Worm (Caenorhabditis elegans) whole organism, L1 larva: ENCODE results near the gene epic-2.

Experiments used
- C04F5.9 ChIP-seq: sonication (generic microtip); optimal IDR thresholded peaks from 2 replicates; lab custom pipeline; 2016; ENCODE audit warnings: missing genetic modification characterization, missing compliant biosample characterization
- C16A3.4 ChIP-seq: fragments of 150-350 bp; optimal IDR thresholded peaks from 2 replicates; lab custom pipeline; 2014; ENCODE audit warnings: missing biosample characterization, missing genetic modification characterization
- C34B4.2 ChIP-seq: sonication (generic microtip); optimal IDR thresholded peaks from 2 replicates; lab custom pipeline; 2017; ENCODE audit warnings: mild to moderate bottlenecking, missing genetic modification characterization, missing compliant biosample characterization
- F16B12.6 ChIP-seq: fragments of 150-350 bp; optimal IDR thresholded peaks from 2 replicates; lab custom pipeline; 2014; ENCODE audit warnings: missing biosample characterization, missing genetic modification characterization
- Y116A8C.19 ChIP-seq: sonication (generic microtip); optimal IDR thresholded peaks from 2 replicates; lab custom pipeline; 2016; ENCODE audit warnings: missing compliant biosample characterization, missing genetic modification characterization, borderline replicate concordance
- alr-1 ChIP-seq: fragments of 200-800 bp; sonication (Bioruptor generic); optimal IDR thresholded peaks from 2 replicates; lab custom pipeline; 2018; ENCODE audit warnings: borderline replicate concordance, mild to moderate bottlenecking, missing genetic modification characterization, missing compliant biosample characterization
- aly-2 ChIP-seq: fragments of 150-350 bp; optimal IDR thresholded peaks from 2 replicates; lab custom pipeline; 2014; ENCODE audit warnings: missing biosample characterization, missing genetic modification characterization
- ama-1 ChIP-seq: fragments of 150-350 bp; optimal IDR thresholded peaks from 2 replicates; lab custom pipeline; 2014
- blmp-1 ChIP-seq: fragments of 150-350 bp; optimal IDR thresholded peaks from 2 replicates; lab custom pipeline; 2014; ENCODE audit warnings: missing biosample characterization, missing genetic modification characterization
- ceh-63 ChIP-seq: fragments of 200-800 bp; sonication (Bioruptor generic); optimal IDR thresholded peaks from 2 replicates; lab custom pipeline; 2018; ENCODE audit warnings: mild to moderate bottlenecking, missing genetic modification characterization, missing compliant biosample characterization
- ceh-82 ChIP-seq, 3 experiments: fragments of 150-350 bp in 1 of 3; sonication (generic microtip) in 2 of 3; optimal IDR thresholded peaks; 2 replicates each; lab custom pipeline; 2014 to 2017; ENCODE audit warnings: missing biosample characterization in 3 of 3, missing genetic modification characterization in 3 of 3
- ceh-90 ChIP-seq: sonication (generic microtip); optimal IDR thresholded peaks from 2 replicates; lab custom pipeline; 2016; ENCODE audit warnings: missing genetic modification characterization, missing compliant biosample characterization
- dpl-1 ChIP-seq, 3 experiments: fragments of 150-350 bp in 2 of 3; sonication (generic microtip) in 1 of 3; optimal IDR thresholded peaks; 2 replicates each; lab custom pipeline; 2014 to 2017; ENCODE audit warnings: missing biosample characterization in 3 of 3, missing genetic modification characterization in 3 of 3, missing genetic modification reagents in 3 of 3
- efl-1 ChIP-seq, 4 experiments: fragments of 150-350 bp; optimal IDR thresholded peaks in 3 of 4; peaks in 1 of 4; 1 replicate in 1 of 4; 2 replicates in 3 of 4; lab custom pipeline; 2014; ENCODE audit warnings: missing biosample characterization in 2 of 4, missing genetic modification characterization in 2 of 4, missing genetic modification reagents in 2 of 4
- egl-27 ChIP-seq, 2 experiments: fragments of 150-350 bp in 1 of 2; sonication (generic microtip); optimal IDR thresholded peaks; 3 replicates each; lab custom pipeline; 2017 to 2018; ENCODE audit warnings: missing biosample characterization in 2 of 2, missing genetic modification characterization in 2 of 2, missing genetic modification reagents in 2 of 2
- elt-2 ChIP-seq: sonication (generic microtip); optimal IDR thresholded peaks from 2 replicates; lab custom pipeline; 2016; ENCODE audit warnings: missing genetic modification characterization, mild to moderate bottlenecking, inconsistent platforms, missing compliant biosample characterization, missing genetic modification reagents
- elt-3 ChIP-seq, 6 experiments: fragments of 150-350 bp in 1 of 6; sonication (generic microtip); optimal IDR thresholded peaks; 2 replicates each; lab custom pipeline; 2017 to 2018; ENCODE audit warnings: missing biosample characterization in 6 of 6, missing genetic modification characterization in 6 of 6, inconsistent platforms in 1 of 6
- ets-5 ChIP-seq: fragments of 200-800 bp; sonication (Bioruptor generic); IDR thresholded peaks from 2 replicates; pipeline ENCODE4 v1.3.6; 2022; ENCODE audit warnings: missing genetic modification characterization, missing compliant biosample characterization
- grh-1 ChIP-seq: fragments of 200-800 bp; sonication (Bioruptor generic); IDR thresholded peaks from 2 replicates; pipeline ENCODE4 v1.3.6; 2022; ENCODE audit warnings: missing genetic modification reagents, missing genetic modification characterization, missing compliant biosample characterization
- hlh-4 ChIP-seq: sonication (generic microtip); optimal IDR thresholded peaks from 2 replicates; lab custom pipeline; 2016; ENCODE audit warnings: mild to moderate bottlenecking, missing genetic modification characterization, missing compliant biosample characterization
- hpl-2 ChIP-seq: fragments of 150-350 bp; optimal IDR thresholded peaks from 2 replicates; lab custom pipeline; 2014; ENCODE audit warnings: missing biosample characterization, missing genetic modification reagents, missing genetic modification characterization
- irx-1 ChIP-seq: sonication (generic microtip); optimal IDR thresholded peaks from 2 replicates; lab custom pipeline; 2016; ENCODE audit warnings: missing genetic modification characterization, missing compliant biosample characterization
- jun-1 ChIP-seq: fragments of 150-350 bp; optimal IDR thresholded peaks from 2 replicates; lab custom pipeline; 2014; ENCODE audit warnings: missing biosample characterization, missing genetic modification reagents, missing genetic modification characterization
- lin-13 ChIP-seq: fragments of 150-350 bp; optimal IDR thresholded peaks from 2 replicates; lab custom pipeline; 2014; ENCODE audit warnings: missing biosample characterization, missing genetic modification reagents, missing genetic modification characterization
- lin-15B ChIP-seq: fragments of 150-350 bp; sonication (generic microtip); optimal IDR thresholded peaks from 3 replicates; lab custom pipeline; 2014; ENCODE audit warnings: missing biosample characterization, missing genetic modification characterization
- lin-39 ChIP-seq: fragments of 150-350 bp; optimal IDR thresholded peaks from 2 replicates; lab custom pipeline; 2014; ENCODE audit warnings: missing biosample characterization, missing genetic modification reagents, missing genetic modification characterization
- mab-9 ChIP-seq: fragments of 200-800 bp; sonication (Bioruptor generic); IDR thresholded peaks from 2 replicates; pipeline ENCODE4 v1.3.6; 2022; ENCODE audit warnings: missing genetic modification reagents, missing genetic modification characterization, missing compliant biosample characterization
- mdl-1 ChIP-seq, 2 experiments: fragments of 150-350 bp; optimal IDR thresholded peaks; 2 replicates each; lab custom pipeline; 2014 to 2017; ENCODE audit warnings: missing biosample characterization in 2 of 2, missing genetic modification characterization in 2 of 2, inconsistent platforms in 1 of 2
- nhr-11 ChIP-seq: fragments of 150-350 bp; optimal IDR thresholded peaks from 2 replicates; lab custom pipeline; 2014; ENCODE audit warnings: missing biosample characterization, missing genetic modification characterization
- nhr-12 ChIP-seq: sonication (generic microtip); optimal IDR thresholded peaks from 2 replicates; lab custom pipeline; 2017; ENCODE audit warnings: missing biosample characterization, missing genetic modification characterization
- nhr-19 ChIP-seq: fragments of 200-800 bp; sonication (Bioruptor generic); conservative IDR thresholded peaks from 2 replicates; pipeline ENCODE4 v1.3.6; 2022; ENCODE audit warnings: missing genetic modification characterization, missing compliant biosample characterization
- nhr-20 ChIP-seq: sonication (generic microtip); optimal IDR thresholded peaks from 2 replicates; lab custom pipeline; 2016; ENCODE audit warnings: mild to moderate bottlenecking, missing genetic modification characterization, missing compliant biosample characterization
- nhr-237 ChIP-seq: fragments of 150-350 bp; optimal IDR thresholded peaks from 2 replicates; lab custom pipeline; 2014; ENCODE audit warnings: missing biosample characterization, missing genetic modification characterization
- nhr-28 ChIP-seq: fragments of 150-350 bp; optimal IDR thresholded peaks from 2 replicates; lab custom pipeline; 2014; ENCODE audit warnings: missing biosample characterization, missing genetic modification characterization
- nhr-71 ChIP-seq: sonication (generic microtip); optimal IDR thresholded peaks from 2 replicates; lab custom pipeline; 2016; ENCODE audit warnings: mild to moderate bottlenecking, missing genetic modification characterization, moderate library complexity, missing compliant biosample characterization
- nhr-84 ChIP-seq: sonication (generic microtip); optimal IDR thresholded peaks from 2 replicates; lab custom pipeline; 2017; ENCODE audit warnings: missing biosample characterization, missing genetic modification characterization
- nhr-85 ChIP-seq: sonication (generic microtip); peaks from one replicate; lab custom pipeline; 2016; ENCODE audit warnings: missing genetic modification characterization, inconsistent platforms, missing compliant biosample characterization
- nhr-90 ChIP-seq: sonication (generic microtip); optimal IDR thresholded peaks from 2 replicates; lab custom pipeline; 2016; ENCODE audit warnings: mild to moderate bottlenecking, missing genetic modification characterization, missing compliant biosample characterization; ENCODE audit not compliant: poor library complexity
- pag-3 ChIP-seq: sonication (generic microtip); optimal IDR thresholded peaks from 2 replicates; lab custom pipeline; 2017; ENCODE audit warnings: missing genetic modification characterization, mild to moderate bottlenecking, missing compliant biosample characterization, antibody characterized with exemption, borderline replicate concordance; ENCODE audit not compliant: insufficient read depth
- pax-3 ChIP-seq: fragments of 200-800 bp; sonication (Bioruptor generic); optimal IDR thresholded peaks from 2 replicates; lab custom pipeline; 2018; ENCODE audit warnings: mild to moderate bottlenecking, missing genetic modification characterization, moderate library complexity, missing compliant biosample characterization
- rnt-1 ChIP-seq: sonication (generic microtip); optimal IDR thresholded peaks from 2 replicates; lab custom pipeline; 2016; ENCODE audit warnings: mild to moderate bottlenecking, missing genetic modification characterization, moderate library complexity, missing compliant biosample characterization
- snpc-4 ChIP-seq: fragments of 150-350 bp; optimal IDR thresholded peaks from 2 replicates; lab custom pipeline; 2014; ENCODE audit warnings: missing biosample characterization, missing genetic modification characterization
- snu-23 ChIP-seq: sonication (generic microtip); optimal IDR thresholded peaks from 2 replicates; lab custom pipeline; 2016; ENCODE audit warnings: missing genetic modification characterization, missing compliant biosample characterization
- sox-4 ChIP-seq: sonication (generic microtip); optimal IDR thresholded peaks from 2 replicates; lab custom pipeline; 2016; ENCODE audit warnings: missing genetic modification characterization, missing compliant biosample characterization
- sptf-1 ChIP-seq: fragments of 150-350 bp; optimal IDR thresholded peaks from 2 replicates; lab custom pipeline; 2014; ENCODE audit warnings: missing biosample characterization, missing genetic modification characterization
- sup-37 ChIP-seq: fragments of 200-800 bp; sonication (Bioruptor generic); optimal IDR thresholded peaks from 2 replicates; lab custom pipeline; 2018; ENCODE audit warnings: mild to moderate bottlenecking, missing genetic modification characterization, missing compliant biosample characterization
- swsn-7 ChIP-seq: sonication (generic microtip); optimal IDR thresholded peaks from 2 replicates; lab custom pipeline; 2016; ENCODE audit warnings: missing genetic modification characterization, missing compliant biosample characterization
- tlp-1 ChIP-seq: fragments of 150-350 bp; optimal IDR thresholded peaks from 2 replicates; lab custom pipeline; 2014; ENCODE audit warnings: missing biosample characterization, missing genetic modification characterization
- unc-30 ChIP-seq: sonication (generic microtip); optimal IDR thresholded peaks from 2 replicates; lab custom pipeline; 2017; ENCODE audit warnings: missing biosample characterization, missing genetic modification characterization
- zag-1 ChIP-seq: fragments of 150-350 bp; optimal IDR thresholded peaks from 2 replicates; lab custom pipeline; 2014; ENCODE audit warnings: missing biosample characterization, missing genetic modification characterization
- ztf-4 ChIP-seq: fragments of 150-350 bp; optimal IDR thresholded peaks from 2 replicates; lab custom pipeline; 2014; ENCODE audit warnings: missing biosample characterization, missing genetic modification characterization

The epic-2 gene

ce11 chrIV:1709695-1710315 lies 10.8 kb upstream of the epic-2 start, which contains the start of the genes pbs-1 and K08D12.3 (continued):
- TF ChIP-seq alr-1 (tag; lab: Kevin White, UChicago), result no peak
- TF ChIP-seq nhr-90, result peak; percentile 84
- peak; percentile 88 for TF ChIP-seq nhr-19 (GFP tag; lab: Robert Waterston, UW)
- no peak for TF ChIP-seq nhr-12
- TF ChIP-seq sox-4 (tag; lab: Kevin White, UChicago), result no peak
- peak; percentile 33 for TF ChIP-seq elt-2 (tag; lab: Kevin White, UChicago)
- TF ChIP-seq sup-37 (GFP tag; lab: Kevin White, UChicago), result no peak
- TF ChIP-seq snu-23 (GFP tag; lab: Kevin White, UChicago), result peak; percentile 87
- TF ChIP-seq lin-13 (GFP tag; lab: Kevin White, UChicago), result peak; percentile 87
- TF ChIP-seq sptf-1 (tag; lab: Kevin White, UChicago), result no peak
- TF ChIP-seq tlp-1 (tag; lab: Kevin White, UChicago), result no peak
- TF ChIP-seq zag-1 (tag; lab: Kevin White, UChicago), result no peak
- TF ChIP-seq blmp-1 (tag; lab: Kevin White, UChicago), result peak; percentile 72
- TF ChIP-seq C04F5.9, result no peak
- TF ChIP-seq mdl-1 (tag; optimal IDR thresholded peaks at IDR 0.05; lab: Kevin White, UChicago), result peak in 1 of 2 experiments; percentile 80
- TF ChIP-seq F16B12.6 (tag; lab: Kevin White, UChicago), result peak; percentile 39
- no peak for TF ChIP-seq ceh-63
- TF ChIP-seq aly-2 (tag; lab: Kevin White, UChicago), result peak; percentile 55
- TF ChIP-seq mab-9 (GFP tag; lab: Robert Waterston, UW), result 0 out of 2 replicates have a peak, but pooled peaks have one; percentile 8
- TF ChIP-seq nhr-85, result peak; percentile 90
- no peak for TF ChIP-seq ets-5 (GFP tag; lab: Robert Waterston, UW)
- peak; percentile 50 for TF ChIP-seq nhr-11 (tag; lab: Kevin White, UChicago)
- TF ChIP-seq Y116A8C.19, result no peak
- TF ChIP-seq ztf-4, result peak; percentile 66
- TF ChIP-seq pax-3 (tag; lab: Kevin White, UChicago), result peak; percentile 61
- TF ChIP-seq unc-30 (tag; lab: Kevin White, UChicago), result no peak
- TF ChIP-seq hlh-4 (tag; lab: Kevin White, UChicago), result no peak
- TF ChIP-seq efl-1 (optimal IDR thresholded peaks at IDR 0.05; lab: Kevin White, UChicago), result peak; percentile 70 to 93
- peak; percentile 92 to 99 for TF ChIP-seq efl-1 (GFP tag; optimal IDR thresholded peaks at IDR 0.05 in 1 of 2; lab: Kevin White, UChicago)
- peak in 4 of 6 experiments; percentile 39 to 81 (median 48) for TF ChIP-seq elt-3 (tag; optimal IDR thresholded peaks at IDR 0.05; lab: Kevin White, UChicago)
- TF ChIP-seq C34B4.2 (tag; lab: Kevin White, UChicago), result no peak
- peak; percentile 81 for TF ChIP-seq nhr-20
- peak; percentile 90 for TF ChIP-seq nhr-71
- TF ChIP-seq ceh-82 (tag; optimal IDR thresholded peaks at IDR 0.05; lab: Kevin White, UChicago), result peak; percentile 74 to 84 (median 77)
- TF ChIP-seq C16A3.4 (tag; lab: Kevin White, UChicago), result peak; percentile 85
- TF ChIP-seq nhr-28, result no peak
- TF ChIP-seq jun-1 (tag; lab: Kevin White, UChicago), result peak; percentile 66
- TF ChIP-seq rnt-1, result peak; percentile 89
- TF ChIP-seq nhr-237, result no peak
- peak; percentile 21 for TF ChIP-seq hpl-2 (GFP tag; lab: Kevin White, UChicago)
- TF ChIP-seq irx-1 (tag; lab: Kevin White, UChicago), result peak; percentile 42
- peak; percentile 80 for TF ChIP-seq grh-1 (GFP tag; lab: Robert Waterston, UW)
- peak; percentile 89 to 93 (median 92) for TF ChIP-seq dpl-1 (GFP tag; optimal IDR thresholded peaks at IDR 0.05; lab: Kevin White, UChicago)
- TF ChIP-seq nhr-84 (tag; lab: Kevin White, UChicago), result no peak
- peak; percentile 73 for TF ChIP-seq lin-39 (tag; lab: Kevin White, UChicago)
- no peak for TF ChIP-seq ceh-90 (tag; lab: Kevin White, UChicago)
- TF ChIP-seq egl-27 (tag; optimal IDR thresholded peaks at IDR 0.05; lab: Kevin White, UChicago), result no peak
- no peak for TF ChIP-seq ama-1 (lab: Kevin White, UChicago)
- peak; percentile 78 for TF ChIP-seq lin-15B
- TF ChIP-seq swsn-7 (tag; lab: Kevin White, UChicago), result peak; percentile 84
- peak; percentile 52 for TF ChIP-seq snpc-4 (tag; lab: Kevin White, UChicago)
- TF ChIP-seq pag-3 (tag; lab: Kevin White, UChicago), result no peak
- TF ChIP-seq, all 84 proteins: peak for 50
